Fruit fly (Drosophila melanogaster): ENCODE measurements around the gene Teh1.

Teh1 gene

dm6 chr3R:9779764-9780163 lies 88.2 kb downstream of the Teh1 start, which contains the start of gene CG12947:
TSS of gene CG12947 (plus strand) at chr3R:9780064.
- TF ChIP-seq Sin3A (optimal IDR thresholded peaks at IDR 0.05) = no peak
- no peak for TF ChIP-seq psq (optimal IDR thresholded peaks at IDR 0.05)
- TF ChIP-seq insv (optimal IDR thresholded peaks at IDR 0.05) = no peak
- TF ChIP-seq ttk (optimal IDR thresholded peaks at IDR 0.05) = no peak
- no peak for TF ChIP-seq Myc (optimal IDR thresholded peaks at IDR 0.05)
- TF ChIP-seq h (optimal IDR thresholded peaks at IDR 0.05) = no peak

DNA sequence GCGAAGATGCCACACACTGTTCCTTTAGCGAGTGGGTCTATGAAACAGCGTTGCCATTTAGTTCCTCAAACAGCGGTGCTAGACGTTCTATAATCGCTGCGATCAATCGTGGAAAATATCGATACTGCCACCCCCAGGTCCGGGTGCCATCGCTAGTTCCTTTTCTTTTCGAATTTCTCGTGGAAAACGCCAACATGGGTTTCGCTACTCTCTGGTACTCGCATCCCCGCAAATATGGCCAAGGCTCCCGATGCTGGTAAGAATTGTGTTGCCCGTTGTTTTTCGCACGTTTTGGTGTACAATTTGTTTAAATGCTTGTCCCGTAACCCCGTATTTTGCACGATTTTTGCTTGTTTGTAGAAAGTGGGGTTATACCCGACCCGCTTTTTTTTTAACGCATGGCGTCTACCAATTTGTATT lies 90.0 kb downstream of the Teh1 start, which contains the start of gene RpS29:
TSS of gene RpS29 (plus strand) at position 102 of the 420 bp plus-strand sequence.
- TF ChIP-seq Myc (optimal IDR thresholded peaks at IDR 0.05) (no peak), h (optimal IDR thresholded peaks at IDR 0.05) (no peak), insv (optimal IDR thresholded peaks at IDR 0.05) (no peak), ttk (optimal IDR thresholded peaks at IDR 0.05) (no peak), psq (optimal IDR thresholded peaks at IDR 0.05) (no peak), Sin3A (optimal IDR thresholded peaks at IDR 0.05) (no peak)
